Fruit fly (Drosophila melanogaster): ENCODE data around the gene Vha16-2.

DNA sequence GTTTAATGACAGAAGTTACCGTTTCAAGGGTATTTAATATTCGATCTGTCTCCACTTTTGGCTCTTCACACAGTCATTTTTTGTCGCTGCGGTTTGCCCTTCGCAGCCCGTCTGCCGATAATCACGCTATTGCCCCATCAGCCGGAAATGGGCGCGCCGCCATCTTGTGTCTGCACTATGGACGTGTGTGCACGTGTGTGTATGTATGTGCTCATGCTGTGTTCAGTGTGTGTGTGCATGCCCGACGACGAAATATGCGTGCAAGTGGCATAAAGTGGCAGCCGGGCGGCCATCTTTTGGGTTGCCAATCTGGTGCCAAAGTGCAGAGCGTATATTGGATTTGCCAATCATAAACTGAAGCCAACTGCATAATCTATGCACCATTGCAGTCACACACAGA is 20.3 kb upstream of the Vha16-2 start:
- no peak for TF ChIP-seq pan (optimal IDR thresholded peaks at IDR 0.05)
- TF ChIP-seq usp (GFP tag; optimal IDR thresholded peaks at IDR 0.05), result no peak
